Worm (Caenorhabditis elegans): ENCODE data around the gene F59A6.2.

F59A6.2 gene

ce11 chrII:5016977-5017585, 2.6 kb downstream of the F59A6.2 start (continued):
- TF ChIP-seq zip-4 (GFP tag; optimal IDR thresholded peaks at IDR 0.05) = no peak
- peak in 1 of 2 experiments; percentile 56 for TF ChIP-seq mdl-1 (tag; optimal IDR thresholded peaks at IDR 0.05)
- TF ChIP-seq irx-1 (tag; optimal IDR thresholded peaks at IDR 0.05) = peak; percentile 49
- no peak for TF ChIP-seq alr-1 (tag; optimal IDR thresholded peaks at IDR 0.05; ENCODE audit: borderline replicate concordance)
- TF ChIP-seq lin-15B (tag; optimal IDR thresholded peaks at IDR 0.05) = no peak
- TF ChIP-seq pax-3 (tag; optimal IDR thresholded peaks at IDR 0.05) = no peak
- TF ChIP-seq mef-2 (tag; optimal IDR thresholded peaks at IDR 0.05) = no peak
- TF ChIP-seq lin-35 (GFP tag; optimal IDR thresholded peaks at IDR 0.05) = peak; percentile 66 to 70
- peak; percentile 16 for TF ChIP-seq nhr-77 (tag; optimal IDR thresholded peaks at IDR 0.05)
- TF ChIP-seq nhr-71 (tag; optimal IDR thresholded peaks at IDR 0.05) = peak; percentile 81
- no peak for TF ChIP-seq ceh-88 (GFP tag; IDR thresholded peaks at IDR 0.05)
- TF ChIP-seq aha-1 (tag; optimal IDR thresholded peaks at IDR 0.05) = no peak
- TF ChIP-seq hlh-4 (tag; optimal IDR thresholded peaks at IDR 0.05) = no peak
- no peak for TF ChIP-seq sptf-1 (tag; optimal IDR thresholded peaks at IDR 0.05)
- TF ChIP-seq ets-5 (GFP tag; IDR thresholded peaks at IDR 0.05) = no peak
- TF ChIP-seq tlp-1 (tag; optimal IDR thresholded peaks at IDR 0.05) = no peak
- TF ChIP-seq lin-14 (GFP tag; optimal IDR thresholded peaks at IDR 0.05) = peak; percentile 93
- no peak for TF ChIP-seq unc-130 (tag; optimal IDR thresholded peaks at IDR 0.05)
- TF ChIP-seq nhr-85 (tag) = peak; percentile 86
- TF ChIP-seq fkh-10 (GFP tag; optimal IDR thresholded peaks at IDR 0.05) = peak; percentile 8
- TF ChIP-seq skn-1 (tag; optimal IDR thresholded peaks at IDR 0.05) = peak; percentile 65
- TF ChIP-seq ama-1 (optimal IDR thresholded peaks at IDR 0.05) = peak; percentile 19
- TF ChIP-seq efl-1 (optimal IDR thresholded peaks at IDR 0.05) = peak; percentile 72 to 79
- TF ChIP-seq efl-1 (GFP tag; optimal IDR thresholded peaks at IDR 0.05 in 1 of 2) = peak; percentile 28 to 92
- TF ChIP-seq lin-13 (GFP tag; optimal IDR thresholded peaks at IDR 0.05) = peak; percentile 15
- TF ChIP-seq nhr-47 (tag; optimal IDR thresholded peaks at IDR 0.05) = peak; percentile 67
- TF ChIP-seq sox-4 (tag; optimal IDR thresholded peaks at IDR 0.05) = no peak
- peak; percentile 64 for TF ChIP-seq jun-1 (tag; optimal IDR thresholded peaks at IDR 0.05)
- TF ChIP-seq C04F5.9 (tag; optimal IDR thresholded peaks at IDR 0.05) = no peak
- TF ChIP-seq C16A3.4 (tag; optimal IDR thresholded peaks at IDR 0.05) = peak; percentile 11
- TF ChIP-seq lir-3 (tag; optimal IDR thresholded peaks at IDR 0.05; ENCODE audit: poor library complexity) = peak; percentile 26
- no peak for TF ChIP-seq zag-1 (tag; optimal IDR thresholded peaks at IDR 0.05)
- no peak for TF ChIP-seq ces-1 (GFP tag; optimal IDR thresholded peaks at IDR 0.05)
- TF ChIP-seq egl-27 (tag; optimal IDR thresholded peaks at IDR 0.05) = no peak
- no peak for TF ChIP-seq pqm-1 (tag; optimal IDR thresholded peaks at IDR 0.05)
- TF ChIP-seq nhr-237 (tag; optimal IDR thresholded peaks at IDR 0.05) = no peak
- TF ChIP-seq ceh-90 (tag; optimal IDR thresholded peaks at IDR 0.05) = no peak
- TF ChIP-seq lin-39 (tag; optimal IDR thresholded peaks at IDR 0.05) = no peak
- TF ChIP-seq mep-1 (tag; optimal IDR thresholded peaks at IDR 0.05) = peak; percentile 27
- peak; percentile 69 for TF ChIP-seq swsn-7 (tag; optimal IDR thresholded peaks at IDR 0.05)
- no peak for TF ChIP-seq nhr-84 (tag; optimal IDR thresholded peaks at IDR 0.05)
- TF ChIP-seq blmp-1 (tag; optimal IDR thresholded peaks at IDR 0.05) = peak; percentile 20
- TF ChIP-seq elt-3 (tag; optimal IDR thresholded peaks at IDR 0.05) = peak in 2 of 6 experiments; percentile 9 to 53
- no peak for TF ChIP-seq ceh-63 (GFP tag; optimal IDR thresholded peaks at IDR 0.05)
- TF ChIP-seq nhr-20 (tag; optimal IDR thresholded peaks at IDR 0.05) = peak; percentile 58
- TF ChIP-seq nhr-76 (tag; optimal IDR thresholded peaks at IDR 0.05) = no peak
- TF ChIP-seq F16B12.6 (tag; optimal IDR thresholded peaks at IDR 0.05) = peak; percentile 22
